Worm (Caenorhabditis elegans) whole organism, L2 larva: ENCODE measurements around the gene Y45F10C.6.

ENCODE experiments used
- C34F6.9 ChIP-seq: fragments of 150-350 bp; optimal IDR thresholded peaks from 2 replicates; lab custom pipeline; 2014; ENCODE audit warnings: missing biosample characterization, missing genetic modification characterization
- F13H6.1 ChIP-seq: sonication (generic microtip); optimal IDR thresholded peaks from 2 replicates; lab custom pipeline; 2016; ENCODE audit warnings: missing genetic modification characterization, missing compliant biosample characterization
- R02D3.7 ChIP-seq: fragments of 150-350 bp; optimal IDR thresholded peaks from 2 replicates; lab custom pipeline; 2014; ENCODE audit warnings: missing biosample characterization, missing genetic modification characterization
- ZK546.5 ChIP-seq: sonication (generic microtip); optimal IDR thresholded peaks from 2 replicates; lab custom pipeline; 2017; ENCODE audit warnings: missing biosample characterization, missing genetic modification characterization
- ama-1 ChIP-seq: fragments of 150-350 bp; optimal IDR thresholded peaks from 2 replicates; lab custom pipeline; 2018; ENCODE audit warnings: inconsistent platforms
- dmd-4 ChIP-seq: sonication (generic microtip); optimal IDR thresholded peaks from 2 replicates; lab custom pipeline; 2017; ENCODE audit warnings: missing biosample characterization, missing genetic modification characterization
- egl-27 ChIP-seq: sonication (generic microtip); optimal IDR thresholded peaks from 3 replicates; lab custom pipeline; 2017; ENCODE audit warnings: missing biosample characterization, missing genetic modification reagents, missing genetic modification characterization
- elt-1 ChIP-seq: fragments of 150-350 bp; optimal IDR thresholded peaks from 2 replicates; lab custom pipeline; 2014; ENCODE audit warnings: missing biosample characterization, missing genetic modification characterization
- elt-3 ChIP-seq: sonication (generic microtip); optimal IDR thresholded peaks from 2 replicates; lab custom pipeline; 2017; ENCODE audit warnings: missing biosample characterization, missing genetic modification characterization
- fos-1 ChIP-seq: fragments of 150-350 bp; optimal IDR thresholded peaks from 2 replicates; lab custom pipeline; 2014; ENCODE audit warnings: missing biosample characterization, missing genetic modification characterization
- gmeb-1 ChIP-seq: fragments of 150-350 bp; optimal IDR thresholded peaks from 2 replicates; lab custom pipeline; 2014; ENCODE audit warnings: missing biosample characterization, missing genetic modification characterization
- lin-39 ChIP-seq: fragments of 150-350 bp; optimal IDR thresholded peaks from 2 replicates; lab custom pipeline; 2014; ENCODE audit warnings: missing biosample characterization, missing genetic modification reagents, missing genetic modification characterization
- lsy-2 ChIP-seq, 2 experiments: fragments of 150-350 bp in 1 of 2; sonication (generic microtip) in 1 of 2; optimal IDR thresholded peaks; 2 replicates each; lab custom pipeline; 2014 to 2017; ENCODE audit warnings: missing biosample characterization in 2 of 2, missing genetic modification characterization in 2 of 2
- mab-5 ChIP-seq: fragments of 150-350 bp; optimal IDR thresholded peaks from 2 replicates; lab custom pipeline; 2014; ENCODE audit warnings: missing biosample characterization, missing genetic modification characterization
- mbf-1 ChIP-seq: sonication (generic microtip); optimal IDR thresholded peaks from 2 replicates; lab custom pipeline; 2017; ENCODE audit warnings: missing biosample characterization, missing genetic modification characterization
- nhr-10 ChIP-seq: sonication (generic microtip); optimal IDR thresholded peaks from 2 replicates; lab custom pipeline; 2017; ENCODE audit warnings: missing biosample characterization, missing genetic modification characterization
- nhr-11 ChIP-seq: fragments of 150-350 bp; optimal IDR thresholded peaks from 2 replicates; lab custom pipeline; 2014; ENCODE audit warnings: missing biosample characterization, missing genetic modification characterization
- nhr-12 ChIP-seq: fragments of 150-350 bp; optimal IDR thresholded peaks from 2 replicates; lab custom pipeline; 2014; ENCODE audit warnings: missing biosample characterization, missing genetic modification characterization
- nhr-129 ChIP-seq: fragments of 150-350 bp; optimal IDR thresholded peaks from 2 replicates; lab custom pipeline; 2014; ENCODE audit warnings: missing biosample characterization, missing genetic modification characterization
- nhr-23 ChIP-seq: fragments of 150-350 bp; optimal IDR thresholded peaks from 2 replicates; lab custom pipeline; 2014; ENCODE audit warnings: missing biosample characterization, missing genetic modification reagents, missing genetic modification characterization
- nhr-237 ChIP-seq: fragments of 150-350 bp; optimal IDR thresholded peaks from 2 replicates; lab custom pipeline; 2014; ENCODE audit warnings: missing biosample characterization, missing genetic modification characterization
- nhr-6 ChIP-seq: fragments of 150-350 bp; optimal IDR thresholded peaks from 2 replicates; lab custom pipeline; 2014; ENCODE audit warnings: missing biosample characterization, missing genetic modification characterization
- nhr-77 ChIP-seq: fragments of 150-350 bp; optimal IDR thresholded peaks from 2 replicates; lab custom pipeline; 2014; ENCODE audit warnings: missing biosample characterization, missing genetic modification characterization
- sem-4 ChIP-seq: fragments of 150-350 bp; optimal IDR thresholded peaks from 2 replicates; lab custom pipeline; 2014; ENCODE audit warnings: missing biosample characterization, missing genetic modification reagents, missing genetic modification characterization
- skn-1 ChIP-seq: sonication (generic microtip); optimal IDR thresholded peaks from 2 replicates; lab custom pipeline; 2017; ENCODE audit warnings: missing biosample characterization, missing genetic modification characterization
- snpc-4 ChIP-seq: fragments of 150-350 bp; optimal IDR thresholded peaks from 2 replicates; lab custom pipeline; 2014; ENCODE audit warnings: missing biosample characterization, missing genetic modification characterization
- unc-39 ChIP-seq: fragments of 150-350 bp; optimal IDR thresholded peaks from 2 replicates; lab custom pipeline; 2014; ENCODE audit warnings: missing biosample characterization, missing genetic modification characterization
- unc-55 ChIP-seq: fragments of 150-350 bp; sonication (generic microtip); optimal IDR thresholded peaks from 3 replicates; lab custom pipeline; 2014; ENCODE audit warnings: missing biosample characterization, missing genetic modification reagents, missing genetic modification characterization
- unc-62 ChIP-seq: fragments of 150-350 bp; optimal IDR thresholded peaks from 2 replicates; lab custom pipeline; 2014; ENCODE audit warnings: missing biosample characterization, missing genetic modification reagents, missing genetic modification characterization
- zag-1 ChIP-seq: fragments of 150-350 bp; optimal IDR thresholded peaks from 2 replicates; lab custom pipeline; 2014; ENCODE audit warnings: missing biosample characterization, missing genetic modification characterization
- ztf-1 ChIP-seq: fragments of 200-800 bp; sonication (Bioruptor generic); conservative IDR thresholded peaks from 2 replicates; pipeline ENCODE4 v1.3.6; 2022; ENCODE audit warnings: missing genetic modification characterization, missing compliant biosample characterization
- ztf-11 ChIP-seq: sonication (generic microtip); optimal IDR thresholded peaks from 2 replicates; lab custom pipeline; 2017; ENCODE audit warnings: missing biosample characterization, missing genetic modification characterization
- ztf-4 ChIP-seq: fragments of 150-350 bp; optimal IDR thresholded peaks from 2 replicates; lab custom pipeline; 2014; ENCODE audit warnings: missing biosample characterization, missing genetic modification characterization

The Y45F10C.6 gene

DNA sequence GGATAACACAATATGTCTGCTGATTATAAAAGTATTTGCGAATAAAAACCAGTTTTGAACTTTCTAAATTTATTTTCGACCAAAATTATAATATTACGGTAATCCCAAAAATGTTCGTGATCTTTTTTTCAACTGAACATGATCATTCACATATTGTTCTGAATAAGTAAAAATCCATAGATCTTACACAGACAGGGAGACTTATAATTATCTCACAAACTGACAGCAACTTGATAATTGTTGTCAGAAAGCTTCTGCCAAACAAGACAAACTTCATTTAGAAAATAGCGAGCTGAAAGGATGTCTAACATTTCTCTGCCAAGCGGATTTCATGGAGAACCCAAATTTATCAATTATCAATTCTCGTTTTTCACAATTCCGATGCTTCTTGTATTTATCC lies 25.7 kb upstream of the Y45F10C.6 start, which contains the start of gene sru-21:
sru-21 (plus strand) TSS at position 301 of the 400 bp plus-strand sequence.
- TF ChIP-seq nhr-77 (tag; lab: Kevin White, UChicago): no peak

DNA sequence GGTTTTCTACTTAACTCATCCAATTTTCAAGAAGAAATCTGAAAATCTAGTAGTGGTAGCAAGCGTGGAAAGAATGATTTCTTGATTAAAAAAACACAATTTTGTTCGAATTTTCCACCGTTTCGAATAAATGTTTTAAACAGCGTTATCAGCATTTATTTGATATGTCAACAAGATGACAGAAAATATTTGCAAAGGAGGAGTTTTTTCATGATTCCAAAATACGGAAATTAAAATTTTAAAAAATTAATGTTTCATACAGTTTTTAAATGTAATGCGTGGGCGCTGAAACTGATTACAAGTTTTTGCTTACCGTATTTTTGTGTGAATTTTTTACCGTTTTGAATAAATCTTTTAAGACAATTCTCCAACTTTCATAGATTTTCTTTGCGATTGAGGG lies 19.5 kb upstream of the Y45F10C.6 start:
- TF ChIP-seq unc-39 (tag; lab: Kevin White, UChicago) (no peak), nhr-10 (tag; lab: Kevin White, UChicago) (no peak), lsy-2 (tag; optimal IDR thresholded peaks at IDR 0.05; lab: Kevin White, UChicago) (no peak), unc-55 (GFP tag; lab: Kevin White, UChicago) (no peak), dmd-4 (tag; lab: Kevin White, UChicago) (no peak), elt-1 (tag; lab: Kevin White, UChicago) (no peak), nhr-237 (tag; lab: Kevin White, UChicago) (no peak), egl-27 (tag; lab: Kevin White, UChicago) (no peak), nhr-77 (tag; lab: Kevin White, UChicago) (no peak), unc-62 (GFP tag; lab: Kevin White, UChicago) (no peak), mab-5 (no peak), F13H6.1 (tag; lab: Kevin White, UChicago) (no peak), nhr-11 (tag; lab: Kevin White, UChicago) (no peak)

DNA sequence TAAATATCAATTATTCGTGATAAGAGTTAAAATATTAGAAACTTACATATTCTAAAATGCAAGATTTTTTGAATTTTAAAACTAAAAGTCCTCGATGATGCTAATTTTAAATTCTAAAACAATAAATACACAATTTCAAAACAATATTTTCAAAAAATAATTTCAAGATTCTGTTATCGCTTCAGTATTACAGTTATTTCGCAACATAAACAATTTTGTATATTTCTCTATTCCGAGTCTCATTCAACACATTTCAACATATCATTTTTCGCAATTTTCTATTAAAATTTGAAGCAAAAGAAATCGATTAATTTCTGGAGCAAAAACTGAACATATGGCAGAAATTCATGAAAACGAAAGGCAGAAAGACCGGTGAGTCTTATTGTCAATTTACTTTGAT lies 19.0 kb upstream of the Y45F10C.6 start, which contains the start of gene fbxa-98:
fbxa-98 (plus strand) TSS at position 243 of the 400 bp plus-strand sequence.
- TF ChIP-seq zag-1 (tag; lab: Kevin White, UChicago) (no peak), mbf-1 (no peak), R02D3.7 (tag; lab: Kevin White, UChicago) (no peak), lin-39 (tag; lab: Kevin White, UChicago) (no peak), lsy-2 (tag; optimal IDR thresholded peaks at IDR 0.05; lab: Kevin White, UChicago) (no peak), nhr-23 (tag; lab: Kevin White, UChicago) (no peak), nhr-10 (tag; lab: Kevin White, UChicago) (no peak), ztf-11 (tag; lab: Kevin White, UChicago) (no peak), mab-5 (no peak), elt-1 (tag; lab: Kevin White, UChicago) (no peak), C34F6.9 (tag; lab: Kevin White, UChicago) (no peak), ama-1 (no peak), gmeb-1 (tag; lab: Kevin White, UChicago) (no peak), unc-55 (GFP tag; lab: Kevin White, UChicago) (no peak), ztf-4 (tag; lab: Kevin White, UChicago) (no peak), nhr-12 (tag; lab: Kevin White, UChicago) (no peak), nhr-237 (tag; lab: Kevin White, UChicago) (no peak), ztf-1 (GFP tag; lab: Robert Waterston, UW) (no peak), snpc-4 (tag; lab: Kevin White, UChicago) (no peak), fos-1 (tag; lab: Kevin White, UChicago) (no peak)
- TF ChIP-seq, all 48 proteins: peak for 0

DNA sequence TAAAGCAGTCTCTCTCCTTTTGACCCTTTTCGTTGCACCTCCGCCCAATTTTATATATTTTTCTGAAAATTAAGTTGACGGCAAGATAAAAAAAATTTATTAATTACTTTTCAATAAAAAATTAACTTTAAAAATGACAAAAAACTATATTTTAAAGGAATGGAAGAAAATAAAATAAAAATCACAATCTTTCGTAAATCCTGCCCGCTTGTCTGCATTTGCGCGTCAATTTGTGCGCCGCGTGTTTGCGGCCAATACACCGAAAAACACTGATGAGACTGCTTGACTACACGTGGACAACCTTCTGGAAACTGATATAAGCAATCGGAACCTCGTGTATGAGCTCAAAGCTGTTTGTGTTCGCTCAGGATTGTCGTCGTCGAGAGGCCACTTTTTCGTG lies 15.1 kb upstream of the Y45F10C.6 start, which contains the start of gene C08F11.7:
C08F11.7 (plus strand) TSS at position 301 of the 400 bp plus-strand sequence.
- TF ChIP-seq sem-4 (tag; lab: Kevin White, UChicago) (no peak), lin-39 (tag; lab: Kevin White, UChicago) (no peak), nhr-6 (tag; lab: Kevin White, UChicago) (no peak), ZK546.5 (tag; lab: Kevin White, UChicago) (no peak), nhr-12 (tag; lab: Kevin White, UChicago) (no peak), nhr-77 (tag; lab: Kevin White, UChicago) (no peak)

DNA sequence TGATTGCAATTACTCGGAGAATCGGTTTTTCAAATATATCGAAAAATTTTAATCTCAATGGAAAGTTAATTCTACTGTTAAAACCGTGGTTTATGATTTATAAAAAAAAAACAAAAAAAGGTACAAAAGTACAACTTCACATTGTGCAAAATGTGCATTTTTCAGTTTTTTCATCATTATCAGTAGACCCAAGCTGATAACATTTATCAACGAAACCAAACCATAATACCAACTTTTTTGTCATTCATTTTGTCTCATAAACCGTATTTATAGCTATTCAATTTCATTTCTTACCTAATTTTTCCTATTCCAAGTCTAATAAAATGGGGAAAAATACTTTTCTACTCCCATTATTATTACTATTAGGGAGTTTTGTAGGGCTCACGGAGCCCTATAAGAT lies 13.1 kb upstream of the Y45F10C.6 start, which contains the start of gene ugt-22:
ugt-22 (plus strand) TSS at position 234 of the 400 bp plus-strand sequence.
- TF ChIP-seq elt-3 (tag; lab: Kevin White, UChicago): no peak
- TF ChIP-seq nhr-6 (tag; lab: Kevin White, UChicago): no peak
- TF ChIP-seq fos-1 (tag; lab: Kevin White, UChicago): peak; percentile 73
- peak; percentile 15 for TF ChIP-seq gmeb-1 (tag; lab: Kevin White, UChicago)
- TF ChIP-seq skn-1 (tag; lab: Kevin White, UChicago): peak; percentile 68

DNA sequence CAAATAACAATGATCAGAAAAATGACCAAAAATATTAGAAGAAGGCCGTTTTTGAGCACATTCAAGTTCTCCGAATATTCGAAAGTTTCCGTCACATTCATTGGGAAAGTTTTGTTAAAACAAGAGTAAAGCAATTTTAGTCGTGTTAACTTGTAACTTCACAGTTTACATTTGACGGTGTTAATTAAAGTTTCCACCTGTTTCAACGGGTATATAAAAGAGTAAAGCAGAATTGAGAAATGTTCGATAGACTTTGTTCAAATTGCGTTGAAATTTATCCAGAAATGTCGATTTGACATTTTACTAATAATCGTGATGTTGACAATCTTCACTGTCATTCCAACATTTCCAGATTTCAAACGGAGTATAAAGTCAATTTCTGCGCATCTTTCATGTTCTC lies 6.3 kb upstream of the Y45F10C.6 start, which contains the start of gene srz-29:
srz-29 (minus strand) TSS at position 101 of the 400 bp plus-strand sequence.
- no peak for TF ChIP-seq unc-55 (GFP tag; lab: Kevin White, UChicago)
- TF ChIP-seq fos-1 (tag; lab: Kevin White, UChicago): no peak
- TF ChIP-seq elt-3 (tag; lab: Kevin White, UChicago): no peak
- no peak for TF ChIP-seq nhr-129 (tag; lab: Kevin White, UChicago)
- TF ChIP-seq ama-1: no peak
- TF ChIP-seq snpc-4 (tag; lab: Kevin White, UChicago): no peak
- TF ChIP-seq nhr-6 (tag; lab: Kevin White, UChicago): no peak
- TF ChIP-seq mbf-1: no peak
